Worm (Caenorhabditis elegans): ENCODE results near the gene ZK688.12.

The ZK688.12 gene

DNA sequence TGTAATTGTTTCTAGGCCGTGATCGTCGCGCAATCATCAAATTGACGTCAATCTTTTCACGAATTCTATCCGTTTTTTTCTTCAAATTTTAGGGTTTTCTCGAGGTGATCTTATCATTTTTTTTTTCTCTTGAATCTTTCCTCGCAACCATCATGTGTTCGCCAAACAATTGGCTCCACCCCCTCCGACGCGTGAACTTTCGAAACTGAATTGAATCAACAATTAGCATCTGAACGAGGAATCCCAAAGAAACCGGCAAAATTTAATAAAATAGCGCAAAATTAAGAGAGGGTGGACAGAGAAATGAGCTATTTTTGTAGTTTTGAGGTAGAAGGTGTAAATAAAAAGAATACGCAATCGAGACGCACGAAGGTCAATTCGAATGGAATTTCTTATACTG is 40.6 kb downstream of the ZK688.12 start:
- TF ChIP-seq lsy-2 (tag; optimal IDR thresholded peaks at IDR 0.05) (no peak), ces-1 (GFP tag; optimal IDR thresholded peaks at IDR 0.05) (no peak), cnd-1 (tag; optimal IDR thresholded peaks at IDR 0.05) (no peak), ztf-11 (tag; optimal IDR thresholded peaks at IDR 0.05) (no peak), zip-8 (tag; optimal IDR thresholded peaks at IDR 0.05) (no peak)

DNA sequence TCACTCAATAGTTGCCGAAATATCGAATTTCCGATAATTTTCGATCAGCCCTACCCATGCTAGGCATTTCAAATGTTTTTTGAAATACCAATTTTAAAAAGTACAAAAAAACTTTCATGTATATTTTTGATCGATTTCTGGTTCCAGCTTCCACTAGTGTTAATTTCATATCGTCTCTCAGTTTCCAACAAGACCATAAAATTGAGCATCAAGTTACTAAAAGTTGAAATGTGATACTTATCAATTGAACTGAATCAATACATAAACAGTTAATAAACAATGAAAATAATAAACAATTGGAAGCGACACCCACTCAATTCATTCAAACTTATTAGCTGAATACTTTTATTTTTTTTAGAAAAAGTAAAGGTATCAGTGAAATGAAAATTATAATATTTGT is 47.2 kb downstream of the ZK688.12 start, which contains the start of gene cup-4:
Gene cup-4 (plus strand): TSS at position 301 of the 400 bp plus-strand sequence.
- TF ChIP-seq lsy-2 (tag; optimal IDR thresholded peaks at IDR 0.05) (no peak), elt-3 (tag; optimal IDR thresholded peaks at IDR 0.05) (no peak), sptf-1 (tag; optimal IDR thresholded peaks at IDR 0.05) (no peak), ceh-43 (GFP tag; optimal IDR thresholded peaks at IDR 0.05) (no peak), cnd-1 (tag; optimal IDR thresholded peaks at IDR 0.05) (no peak), drap-1 (GFP tag; optimal IDR thresholded peaks at IDR 0.05) (no peak), ceh-83 (GFP tag; optimal IDR thresholded peaks at IDR 0.05) (no peak), nhr-76 (tag; optimal IDR thresholded peaks at IDR 0.05) (no peak)

DNA sequence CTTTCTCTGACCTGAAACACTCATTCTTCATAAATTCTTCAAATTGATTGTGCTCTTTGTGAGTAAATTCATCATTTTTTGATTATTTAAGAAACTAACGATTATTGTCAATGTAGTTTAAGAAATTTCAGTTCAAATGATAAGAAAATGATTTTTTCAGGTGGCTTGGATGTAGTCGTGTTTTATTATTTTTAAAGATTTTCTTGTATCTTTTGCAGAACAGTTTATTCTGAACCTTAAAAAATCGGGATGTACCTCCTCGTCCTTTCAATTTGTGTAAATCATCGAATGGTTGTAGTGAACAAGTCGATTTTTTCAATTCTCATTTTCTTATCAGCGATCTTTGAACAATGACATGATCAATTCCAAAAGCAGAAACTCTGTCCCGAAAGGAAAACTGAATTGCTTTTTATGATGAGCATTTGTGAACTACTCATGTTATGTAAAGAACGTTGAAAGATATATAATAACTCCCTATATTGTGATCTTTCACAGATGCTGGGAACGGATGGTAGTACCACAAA is 48.1 kb downstream of the ZK688.12 start, which contains the start of gene slc-17.3:
Gene slc-17.3 (minus strand): TSS at position 51 of the 524 bp plus-strand sequence.
- TF ChIP-seq ceh-83 (GFP tag; optimal IDR thresholded peaks at IDR 0.05) (no peak), drap-1 (GFP tag; optimal IDR thresholded peaks at IDR 0.05) (no peak), pha-4 (tag; optimal IDR thresholded peaks at IDR 0.05) (no peak), unc-39 (tag; optimal IDR thresholded peaks at IDR 0.05) (no peak), mep-1 (tag; optimal IDR thresholded peaks at IDR 0.05) (no peak), blmp-1 (tag; optimal IDR thresholded peaks at IDR 0.05) (no peak), unc-62 (GFP tag; optimal IDR thresholded peaks at IDR 0.05) (no peak), mab-5 (tag; optimal IDR thresholded peaks at IDR 0.05) (no peak), lin-32 (GFP tag; optimal IDR thresholded peaks at IDR 0.05) (no peak), hlh-1 (tag; optimal IDR thresholded peaks at IDR 0.05) (no peak), tbx-8 (GFP tag; optimal IDR thresholded peaks at IDR 0.05) (no peak), elt-1 (tag; optimal IDR thresholded peaks at IDR 0.05; ENCODE audit: borderline replicate concordance, insufficient read depth) (no peak), sptf-1 (tag; optimal IDR thresholded peaks at IDR 0.05) (no peak), ces-1 (GFP tag; optimal IDR thresholded peaks at IDR 0.05) (no peak), unc-120 (tag; optimal IDR thresholded peaks at IDR 0.05; ENCODE audit: poor library complexity, severe bottlenecking) (no peak)
